Fruit fly (Drosophila melanogaster) Kc167 (cell line): Measurements from ENCODE around the gene hay.

ENCODE experiments used
- Sin3A ChIP-seq: fragments of >200 bp; optimal IDR thresholded peaks from 2 replicates; lab custom pipeline; 2018; ENCODE audit warnings: missing external identifiers
- ttk ChIP-seq: sonication (Bioruptor generic); optimal IDR thresholded peaks from 2 replicates; lab custom pipeline; 2017; ENCODE audit warnings: missing external identifiers

- TF ChIP-seq ttk (lab: Kevin White, UChicago), result no peak
- TF ChIP-seq Sin3A, result no peak
Measured at dm6 chr3L:10637819-10638218, 6.9 kb downstream of the hay start, which contains the start of gene Cnep1r2.
